Fruit fly (Drosophila melanogaster) S2 (cell line): ENCODE results near the gene CG31344.

ENCODE experiments used
- CG8478 ChIP-seq: fragments of >200 bp; optimal IDR thresholded peaks from 2 replicates; lab custom pipeline; 2018
- CTCF ChIP-seq, 2 experiments: fragments of >200 bp; optimal IDR thresholded peaks; 2 replicates each; lab custom pipeline; 2018

The CG31344 gene

dm6 chr3R:15225279-15225730, at the start of gene CG31344, which contains the start of gene Caf1-55:
TSS of gene CG31344 (minus strand) at chr3R:15225329.
TSS of gene Caf1-55 (plus strand) at chr3R:15225576.
- no peak for TF ChIP-seq CTCF (optimal IDR thresholded peaks at IDR 0.05; lab: Kevin White, UChicago)
- no peak for TF ChIP-seq CG8478 (lab: Kevin White, UChicago)

- TF ChIP-seq CG8478 (lab: Kevin White, UChicago), result no peak
- TF ChIP-seq CTCF (optimal IDR thresholded peaks at IDR 0.05; lab: Kevin White, UChicago), result no peak
Observed at dm6 chr3R:15268856-15269255, 43.7 kb upstream of the CG31344 start.

- TF ChIP-seq CG8478 (lab: Kevin White, UChicago) (no peak), CTCF (optimal IDR thresholded peaks at IDR 0.05; lab: Kevin White, UChicago) (no peak)
Observed at dm6 chr3R:15268426-15268825, 43.3 kb upstream of the CG31344 start, which contains the start of the genes CG14864 and Zip88E. TSS of gene CG14864 (minus strand) at chr3R:15268538. TSS of gene Zip88E (plus strand) at chr3R:15268662.

dm6 chr3R:15265406-15266040, 40.4 kb upstream of the CG31344 start, which contains the start of gene ATPsynO:
TSS of gene ATPsynO (plus strand) at chr3R:15265591.
- TF ChIP-seq CG8478 (lab: Kevin White, UChicago) (no peak), CTCF (optimal IDR thresholded peaks at IDR 0.05; lab: Kevin White, UChicago) (peak in 1 of 2 experiments; percentile 45)

dm6 chr3R:15263946-15264345, 38.8 kb upstream of the CG31344 start:
- no peak for TF ChIP-seq CG8478 (lab: Kevin White, UChicago)
- no peak for TF ChIP-seq CTCF (optimal IDR thresholded peaks at IDR 0.05; lab: Kevin White, UChicago)

- TF ChIP-seq CG8478 (lab: Kevin White, UChicago), result no peak
- no peak for TF ChIP-seq CTCF (optimal IDR thresholded peaks at IDR 0.05; lab: Kevin White, UChicago)
Observed at dm6 chr3R:15262710-15263672, 37.9 kb upstream of the CG31344 start, which contains the start of the genes eIF2gamma and Set. TSS of gene eIF2gamma (minus strand) at chr3R:15263458. TSS of gene Set (plus strand) at chr3R:15263552.

- no peak for TF ChIP-seq CG8478 (lab: Kevin White, UChicago)
- TF ChIP-seq CTCF (optimal IDR thresholded peaks at IDR 0.05; lab: Kevin White, UChicago), result no peak
Observed at dm6 chr3R:15250454-15250853, 25.3 kb upstream of the CG31344 start.

dm6 chr3R:15249735-15250134, 24.6 kb upstream of the CG31344 start, which contains the start of gene CG42404:
TSS of gene CG42404 (plus strand) at chr3R:15250094.
- TF ChIP-seq CG8478 (lab: Kevin White, UChicago) (no peak), CTCF (optimal IDR thresholded peaks at IDR 0.05; lab: Kevin White, UChicago) (peak in 1 of 2 experiments; percentile 11)

- TF ChIP-seq CG8478 (lab: Kevin White, UChicago) (no peak), CTCF (optimal IDR thresholded peaks at IDR 0.05; lab: Kevin White, UChicago) (no peak)
Observed at dm6 chr3R:15249037-15249436, 23.9 kb upstream of the CG31344 start, which contains the start of gene Amt. TSS of gene Amt (minus strand) at chr3R:15249137.

- TF ChIP-seq CG8478 (lab: Kevin White, UChicago) (no peak), CTCF (optimal IDR thresholded peaks at IDR 0.05; lab: Kevin White, UChicago) (no peak)
Observed at dm6 chr3R:15246601-15247000, 21.5 kb upstream of the CG31344 start.

- no peak for TF ChIP-seq CTCF (optimal IDR thresholded peaks at IDR 0.05; lab: Kevin White, UChicago)
Observed at dm6 chr3R:15243452-15243851, 18.3 kb upstream of the CG31344 start.

- TF ChIP-seq CG8478 (lab: Kevin White, UChicago) (no peak), CTCF (optimal IDR thresholded peaks at IDR 0.05; lab: Kevin White, UChicago) (no peak)
Observed at dm6 chr3R:15243046-15243356, 17.9 kb upstream of the CG31344 start.

dm6 chr3R:15242186-15243045, 17.3 kb upstream of the CG31344 start, which contains the start of the genes tefu and Hsc70-4:
TSS of gene tefu (minus strand) at chr3R:15242236.
TSS of gene Hsc70-4 (plus strand) at chr3R:15242687.
- no peak for TF ChIP-seq CG8478 (lab: Kevin White, UChicago)
- TF ChIP-seq CTCF (optimal IDR thresholded peaks at IDR 0.05; lab: Kevin White, UChicago), result peak in 1 of 2 experiments; percentile 6
